Worm (Caenorhabditis elegans) whole organism, young adult: ENCODE data around the gene ima-3.

Experiments used
- F37B4.10 ChIP-seq: fragments of 200-800 bp; sonication (Bioruptor generic); IDR thresholded peaks from 2 replicates; pipeline ENCODE4 v1.3.6; 2022; ENCODE audit warnings: missing genetic modification characterization, missing compliant biosample characterization
- let-526 ChIP-seq: fragments of 200-800 bp; sonication (Bioruptor generic); IDR thresholded peaks from 2 replicates; pipeline ENCODE4 v1.3.6; 2022; ENCODE audit warnings: missing genetic modification reagents, missing genetic modification characterization, missing compliant biosample characterization
- pbrm-1 ChIP-seq: fragments of 200-800 bp; sonication (Bioruptor generic); IDR thresholded peaks from 2 replicates; pipeline ENCODE4 v1.3.6; 2022; ENCODE audit warnings: missing genetic modification reagents, missing genetic modification characterization, missing compliant biosample characterization
- tlf-1 ChIP-seq: fragments of 200-800 bp; sonication (Bioruptor generic); optimal IDR thresholded peaks from 2 replicates; lab custom pipeline; 2018; ENCODE audit warnings: mild to moderate bottlenecking, missing genetic modification characterization, missing compliant biosample characterization

- no peak for TF ChIP-seq pbrm-1 (GFP tag; lab: Robert Waterston, UW)
- TF ChIP-seq let-526 (GFP tag; lab: Robert Waterston, UW): no peak
- no peak for TF ChIP-seq tlf-1 (GFP tag; lab: Kevin White, UChicago)
- no peak for TF ChIP-seq F37B4.10 (GFP tag; lab: Robert Waterston, UW)
Measured at ce11 chrIV:7520841-7521240, 40.6 kb downstream of the ima-3 start.
